Fruit fly (Drosophila melanogaster) whole organism, embryonic: ENCODE data around the gene CG32278.

Source experiments
- Aef1 ChIP-seq: fragments of 200-800 bp; sonication (Bioruptor generic); IDR thresholded peaks from 3 replicates; pipeline ENCODE4 v1.3.6; 2022; ENCODE audit warnings: missing biosample characterization, missing genetic modification characterization
- CG14965 ChIP-seq: fragments of 200-800 bp; sonication (Bioruptor generic); optimal IDR thresholded peaks from 2 replicates; lab custom pipeline; 2016; ENCODE audit warnings: missing biosample characterization, missing genetic modification characterization, borderline replicate concordance
- CG1602 ChIP-seq: fragments of 200-800 bp; sonication (Bioruptor generic); optimal IDR thresholded peaks from 3 replicates; lab custom pipeline; 2016; ENCODE audit warnings: missing biosample characterization, missing genetic modification characterization
- Fer2 ChIP-seq: fragments of 200-800 bp; sonication (Bioruptor generic); optimal IDR thresholded peaks from 2 replicates; lab custom pipeline; 2018; ENCODE audit warnings: missing biosample characterization, mild to moderate bottlenecking, missing genetic modification characterization, moderate library complexity
- h ChIP-seq: fragments of >200 bp; optimal IDR thresholded peaks from 2 replicates; lab custom pipeline; 2017
- sna ChIP-seq: fragments of 200-800 bp; sonication (Bioruptor generic); IDR thresholded peaks from 2 replicates; pipeline ENCODE4 v1.3.6; 2022; ENCODE audit warnings: missing biosample characterization, missing genetic modification characterization; ENCODE audit not compliant: partially characterized antibody

- no peak for TF ChIP-seq sna (GFP tag; lab: Robert Waterston, UW)
- no peak for TF ChIP-seq Aef1 (GFP tag; lab: Robert Waterston, UW)
- no peak for TF ChIP-seq h (lab: Kevin White, UChicago)
- TF ChIP-seq CG1602 = no peak
- TF ChIP-seq Fer2 (tag; lab: Kevin White, UChicago) = no peak
- TF ChIP-seq CG14965 (GFP tag; lab: Kevin White, UChicago) = no peak
Measured at dm6 chr3L:3206263-3206662, 37.2 kb downstream of the CG32278 start, which contains the start of gene CG33160.
